Worm (Caenorhabditis elegans) whole organism, L4 larva: ENCODE data around the gene ZC250.5.

Source experiments
- D1046.2 ChIP-seq: fragments of 200-800 bp; sonication (Bioruptor generic); IDR thresholded peaks from 2 replicates; pipeline ENCODE4 v1.3.6; 2022; ENCODE audit warnings: missing genetic modification characterization, missing compliant biosample characterization
- F37D6.2 ChIP-seq: sonication (generic microtip); optimal IDR thresholded peaks from 2 replicates; lab custom pipeline; 2016; ENCODE audit warnings: mild to moderate bottlenecking, missing genetic modification characterization, missing compliant biosample characterization
- F44E2.7 ChIP-seq: fragments of 200-800 bp; sonication (Bioruptor generic); IDR thresholded peaks from 2 replicates; pipeline ENCODE4 v2.1.2; 2022; ENCODE audit warnings: missing genetic modification characterization, missing compliant biosample characterization
- F49E8.2 ChIP-seq: sonication (generic microtip); optimal IDR thresholded peaks from 2 replicates; lab custom pipeline; 2016; ENCODE audit warnings: missing compliant biosample characterization, mild to moderate bottlenecking, missing genetic modification characterization, borderline replicate concordance
- R02D3.7 ChIP-seq: fragments of 150-350 bp; sonication (generic microtip); optimal IDR thresholded peaks from 3 replicates; lab custom pipeline; 2014; ENCODE audit warnings: missing biosample characterization, missing genetic modification characterization
- T26A8.4 ChIP-seq: fragments of 200-800 bp; sonication (Bioruptor generic); IDR thresholded peaks from 2 replicates; pipeline ENCODE4 v1.3.6; 2022; ENCODE audit warnings: missing genetic modification characterization, missing compliant biosample characterization
- Y48G9A.11 ChIP-seq: fragments of 200-800 bp; sonication (Bioruptor generic); IDR thresholded peaks from 2 replicates; pipeline ENCODE4 v1.3.6; 2022; ENCODE audit warnings: missing genetic modification reagents, missing genetic modification characterization, missing compliant biosample characterization
- Y75B8A.6 ChIP-seq: fragments of 200-800 bp; sonication (Bioruptor generic); IDR thresholded peaks from 2 replicates; pipeline ENCODE4 v1.3.6; 2022; ENCODE audit warnings: missing genetic modification reagents, missing genetic modification characterization, missing compliant biosample characterization
- ZK546.5 ChIP-seq, 2 experiments: sonication (generic microtip); optimal IDR thresholded peaks; 2 replicates each; lab custom pipeline; 2017; ENCODE audit warnings: missing biosample characterization in 2 of 2, missing genetic modification characterization in 2 of 2
- aly-2 ChIP-seq: sonication (generic microtip); optimal IDR thresholded peaks from 2 replicates; lab custom pipeline; 2018; ENCODE audit warnings: missing biosample characterization, missing genetic modification characterization
- ama-1 ChIP-seq: fragments of 150-350 bp; optimal IDR thresholded peaks from 2 replicates; lab custom pipeline; 2014; ENCODE audit warnings: inconsistent platforms, mixed read lengths
- ceh-28 ChIP-seq: fragments of 150-350 bp; optimal IDR thresholded peaks from 2 replicates; lab custom pipeline; 2014; ENCODE audit warnings: missing biosample characterization, missing genetic modification reagents, missing genetic modification characterization
- ceh-62 ChIP-seq: sonication (generic microtip); optimal IDR thresholded peaks from 2 replicates; lab custom pipeline; 2017; ENCODE audit warnings: missing biosample characterization, missing genetic modification characterization
- ceh-82 ChIP-seq: sonication (generic microtip); optimal IDR thresholded peaks from 2 replicates; lab custom pipeline; 2017; ENCODE audit warnings: missing biosample characterization, missing genetic modification characterization
- ces-1 ChIP-seq: fragments of 150-350 bp; sonication (generic microtip); optimal IDR thresholded peaks from 4 replicates; lab custom pipeline; 2014; ENCODE audit warnings: missing biosample characterization, missing genetic modification reagents, missing genetic modification characterization
- dmd-6 ChIP-seq: fragments of 200-800 bp; sonication (Bioruptor generic); IDR thresholded peaks from 2 replicates; pipeline ENCODE4 v1.3.6; 2022; ENCODE audit warnings: missing genetic modification reagents, missing genetic modification characterization, missing compliant biosample characterization
- dmd-9 ChIP-seq: fragments of 200-800 bp; sonication (Bioruptor generic); IDR thresholded peaks from 2 replicates; pipeline ENCODE4 v1.3.6; 2022; ENCODE audit warnings: missing genetic modification reagents, missing genetic modification characterization, missing compliant biosample characterization
- dpl-1 ChIP-seq: fragments of 150-350 bp; optimal IDR thresholded peaks from 2 replicates; lab custom pipeline; 2014; ENCODE audit warnings: missing biosample characterization, missing genetic modification reagents, missing genetic modification characterization
- egl-27 ChIP-seq: sonication (generic microtip); optimal IDR thresholded peaks from 3 replicates; lab custom pipeline; 2017; ENCODE audit warnings: missing biosample characterization, missing genetic modification reagents, missing genetic modification characterization
- egl-43 ChIP-seq: fragments of 200-800 bp; sonication (Bioruptor generic); IDR thresholded peaks from 2 replicates; pipeline ENCODE4 v1.3.6; 2022; ENCODE audit warnings: missing genetic modification reagents, missing genetic modification characterization, missing compliant biosample characterization
- fkh-10 ChIP-seq: fragments of 150-350 bp; optimal IDR thresholded peaks from 2 replicates; lab custom pipeline; 2014; ENCODE audit warnings: missing biosample characterization, missing genetic modification reagents, missing genetic modification characterization
- fos-1 ChIP-seq: fragments of 150-350 bp; optimal IDR thresholded peaks from 2 replicates; lab custom pipeline; 2014; ENCODE audit warnings: missing biosample characterization, missing genetic modification characterization
- hif-1 ChIP-seq, 2 experiments: sonication (generic microtip); optimal IDR thresholded peaks; 2 replicates each; lab custom pipeline; 2016 to 2017; ENCODE audit warnings: missing compliant biosample characterization in 2 of 2, missing genetic modification characterization in 2 of 2, missing genetic modification reagents in 2 of 2, missing genotype in 2 of 2, mild to moderate bottlenecking in 1 of 2
- hlh-11 ChIP-seq: fragments of 200-800 bp; sonication (Bioruptor generic); optimal IDR thresholded peaks from 2 replicates; lab custom pipeline; 2018; ENCODE audit warnings: mild to moderate bottlenecking, missing genetic modification characterization, missing compliant biosample characterization
- hlh-30 ChIP-seq: sonication (generic microtip); optimal IDR thresholded peaks from 2 replicates; lab custom pipeline; 2017; ENCODE audit warnings: antibody characterized with exemption, mild to moderate bottlenecking, missing genetic modification characterization, missing compliant biosample characterization; ENCODE audit not compliant: insufficient read depth
- hmg-1.1 ChIP-seq: fragments of 200-800 bp; sonication (Bioruptor generic); IDR thresholded peaks from 2 replicates; pipeline ENCODE4 v1.3.6; 2022; ENCODE audit warnings: missing genetic modification reagents, missing genetic modification characterization, missing compliant biosample characterization
- jun-1 ChIP-seq: fragments of 150-350 bp; optimal IDR thresholded peaks from 2 replicates; lab custom pipeline; 2014; ENCODE audit warnings: missing biosample characterization, missing genetic modification reagents, missing genetic modification characterization
- lin-29 ChIP-seq: fragments of 200-800 bp; sonication (Bioruptor generic); IDR thresholded peaks from 2 replicates; pipeline ENCODE4 v1.3.6; 2022; ENCODE audit warnings: missing genetic modification reagents, missing genetic modification characterization, missing compliant biosample characterization
- lin-38 ChIP-seq: fragments of 200-800 bp; sonication (Bioruptor generic); IDR thresholded peaks from 2 replicates; pipeline ENCODE4 v1.3.6; 2022; ENCODE audit warnings: missing genetic modification reagents, missing genetic modification characterization, missing compliant biosample characterization
- madf-5 ChIP-seq, 2 experiments: fragments of 200-800 bp; sonication (Bioruptor generic); IDR thresholded peaks; 2 replicates each; pipeline ENCODE4 v1.3.6; 2022; ENCODE audit warnings: missing compliant biosample characterization in 2 of 2, missing genetic modification characterization in 2 of 2
- madf-9 ChIP-seq: fragments of 200-800 bp; sonication (Bioruptor generic); conservative IDR thresholded peaks from 2 replicates; pipeline ENCODE4 v1.3.6; 2022; ENCODE audit warnings: missing genetic modification reagents, missing genetic modification characterization, missing compliant biosample characterization
- mes-2 ChIP-seq: sonication (generic microtip); optimal IDR thresholded peaks from 2 replicates; lab custom pipeline; 2016; ENCODE audit warnings: missing genotype, mild to moderate bottlenecking, missing genetic modification characterization, missing compliant biosample characterization; ENCODE audit not compliant: poor library complexity, severe bottlenecking
- mxl-3 ChIP-seq: fragments of 200-800 bp; sonication (Bioruptor generic); optimal IDR thresholded peaks from 2 replicates; lab custom pipeline; 2018; ENCODE audit warnings: mild to moderate bottlenecking, missing genetic modification characterization, missing compliant biosample characterization
- nhr-10 ChIP-seq: fragments of 150-350 bp; optimal IDR thresholded peaks from 2 replicates; lab custom pipeline; 2014; ENCODE audit warnings: missing biosample characterization, missing genetic modification characterization
- nhr-102 ChIP-seq: sonication (generic microtip); optimal IDR thresholded peaks from 2 replicates; lab custom pipeline; 2016; ENCODE audit warnings: mild to moderate bottlenecking, missing genetic modification characterization, moderate library complexity, missing compliant biosample characterization
- nhr-25 ChIP-seq: sonication (generic microtip); optimal IDR thresholded peaks from 2 replicates; lab custom pipeline; 2017; ENCODE audit warnings: missing genetic modification characterization, mild to moderate bottlenecking, missing compliant biosample characterization, antibody characterized with exemption, moderate library complexity, borderline replicate concordance; ENCODE audit not compliant: insufficient read depth
- nhr-28 ChIP-seq: fragments of 150-350 bp; optimal IDR thresholded peaks from 2 replicates; lab custom pipeline; 2014; ENCODE audit warnings: missing biosample characterization, missing genetic modification characterization
- nhr-48 ChIP-seq: sonication (generic microtip); optimal IDR thresholded peaks from 2 replicates; lab custom pipeline; 2016; ENCODE audit warnings: mild to moderate bottlenecking, missing genetic modification characterization, missing compliant biosample characterization
- nhr-76 ChIP-seq: fragments of 150-350 bp; optimal IDR thresholded peaks from 2 replicates; lab custom pipeline; 2014; ENCODE audit warnings: missing biosample characterization, missing genetic modification characterization
- php-3 ChIP-seq: fragments of 200-800 bp; sonication (Bioruptor generic); IDR thresholded peaks from 2 replicates; pipeline ENCODE4 v1.3.6; 2022; ENCODE audit warnings: missing genetic modification reagents, missing genetic modification characterization, missing compliant biosample characterization
- pqm-1 ChIP-seq: sonication (generic microtip); optimal IDR thresholded peaks from 2 replicates; lab custom pipeline; 2017; ENCODE audit warnings: missing biosample characterization, missing genetic modification characterization
- saeg-2 ChIP-seq: fragments of 200-800 bp; sonication (Bioruptor generic); IDR thresholded peaks from 2 replicates; pipeline ENCODE4 v1.3.6; 2022; ENCODE audit warnings: missing genetic modification reagents, missing genetic modification characterization, missing compliant biosample characterization
- skn-1 ChIP-seq: fragments of 150-350 bp; optimal IDR thresholded peaks from 2 replicates; lab custom pipeline; 2014; ENCODE audit warnings: missing biosample characterization, missing genetic modification characterization
- snpc-4 ChIP-seq: fragments of 150-350 bp; optimal IDR thresholded peaks from 2 replicates; lab custom pipeline; 2014; ENCODE audit warnings: missing biosample characterization, missing genetic modification characterization
- spr-3 ChIP-seq: fragments of 200-800 bp; sonication (Bioruptor generic); optimal IDR thresholded peaks from 2 replicates; lab custom pipeline; 2018; ENCODE audit warnings: mild to moderate bottlenecking, missing genetic modification characterization, missing compliant biosample characterization
- tra-1 ChIP-seq: fragments of 200-800 bp; sonication (Bioruptor generic); IDR thresholded peaks from 2 replicates; pipeline ENCODE4 v1.3.6; 2022; ENCODE audit warnings: missing genetic modification reagents, missing genetic modification characterization, missing compliant biosample characterization
- unc-130 ChIP-seq: sonication (generic microtip); optimal IDR thresholded peaks from 2 replicates; lab custom pipeline; 2016; ENCODE audit warnings: missing genetic modification reagents, missing genetic modification characterization, missing compliant biosample characterization
- unc-39 ChIP-seq: sonication (generic microtip); optimal IDR thresholded peaks from 2 replicates; lab custom pipeline; 2017; ENCODE audit warnings: missing biosample characterization, missing genetic modification characterization
- vab-7 ChIP-seq: fragments of 200-800 bp; sonication (Bioruptor generic); IDR thresholded peaks from 2 replicates; pipeline ENCODE4 v1.3.6; 2022; ENCODE audit warnings: missing genetic modification reagents, missing genetic modification characterization, missing compliant biosample characterization
- zag-1 ChIP-seq: fragments of 150-350 bp; optimal IDR thresholded peaks from 2 replicates; lab custom pipeline; 2014; ENCODE audit warnings: missing biosample characterization, missing genetic modification characterization
- zfp-3 ChIP-seq: fragments of 200-800 bp; sonication (Bioruptor generic); conservative IDR thresholded peaks from 2 replicates; pipeline ENCODE4 v1.3.6; 2022; ENCODE audit warnings: missing genetic modification reagents, missing genetic modification characterization, missing compliant biosample characterization
- ztf-7 ChIP-seq: fragments of 150-350 bp; optimal IDR thresholded peaks from 2 replicates; lab custom pipeline; 2014; ENCODE audit warnings: missing biosample characterization, missing genetic modification characterization

The ZC250.5 gene

DNA sequence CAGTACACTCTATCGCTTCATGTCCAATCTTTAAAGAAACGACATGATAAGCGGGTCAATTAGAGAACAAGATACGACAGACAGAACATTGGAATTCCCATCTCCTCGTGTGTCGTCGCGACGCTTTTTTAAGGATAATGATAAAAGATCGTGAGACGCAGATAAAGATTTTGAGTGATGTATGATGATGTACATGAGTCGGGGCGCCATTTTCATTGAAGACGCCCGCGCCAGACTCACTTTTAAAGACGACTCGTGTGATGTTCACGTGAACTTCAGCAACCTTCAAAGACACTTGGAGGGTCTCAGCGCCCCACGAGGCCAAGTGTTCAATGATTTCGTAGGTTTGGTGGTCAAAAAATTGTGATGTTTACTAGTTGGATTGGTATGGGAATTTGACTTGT lies 37.3 kb upstream of the ZC250.5 start (continued):
- no peak for TF ChIP-seq F49E8.2 (tag; lab: Kevin White, UChicago)
- peak; percentile 86 for TF ChIP-seq dmd-6
- no peak for TF ChIP-seq fos-1 (tag; lab: Kevin White, UChicago)
- TF ChIP-seq hmg-1.1: 0 out of 2 replicates have a peak, but pooled peaks have one; percentile 11
- no peak for TF ChIP-seq lin-29
- TF ChIP-seq mxl-3 (GFP tag; lab: Kevin White, UChicago): peak; percentile 82
- peak; percentile 30 for TF ChIP-seq dpl-1 (GFP tag; lab: Kevin White, UChicago)
- TF ChIP-seq ceh-82 (tag; lab: Kevin White, UChicago): no peak
- TF ChIP-seq ztf-7: peak; percentile 17
- no peak for TF ChIP-seq egl-43 (GFP tag; lab: Robert Waterston, UW)
- no peak for TF ChIP-seq zag-1
- no peak for TF ChIP-seq skn-1 (tag; lab: Kevin White, UChicago)
- TF ChIP-seq nhr-76 (tag; lab: Kevin White, UChicago): no peak
- TF ChIP-seq ceh-28 (tag; lab: Kevin White, UChicago): no peak
- no peak for TF ChIP-seq jun-1
- no peak for TF ChIP-seq snpc-4 (tag; lab: Kevin White, UChicago)
- TF ChIP-seq zfp-3: no peak
- TF ChIP-seq D1046.2 (GFP tag; lab: Robert Waterston, UW): no peak
- TF ChIP-seq nhr-28 (tag; lab: Kevin White, UChicago): peak; percentile 81
- no peak for TF ChIP-seq ama-1 (lab: Kevin White, UChicago)
- TF ChIP-seq mes-2: no peak
- TF ChIP-seq fkh-10 (GFP tag; lab: Kevin White, UChicago): no peak
- no peak for TF ChIP-seq saeg-2 (GFP tag; lab: Robert Waterston, UW)
- peak; percentile 40; the same call in 1 of the 2 replicates for TF ChIP-seq tra-1 (GFP tag; lab: Robert Waterston, UW)
- peak; percentile 91 for TF ChIP-seq hlh-30 (tag; lab: Kevin White, UChicago)
- TF ChIP-seq nhr-10: peak; percentile 79
- no peak for TF ChIP-seq dmd-9 (GFP tag; lab: Robert Waterston, UW)
- TF ChIP-seq nhr-25 (tag; lab: Kevin White, UChicago): peak; percentile 64
- TF ChIP-seq hif-1 (tag; optimal IDR thresholded peaks at IDR 0.05; lab: Kevin White, UChicago): peak; percentile 6 to 21
- no peak for TF ChIP-seq egl-27
- peak; percentile 33 for TF ChIP-seq pqm-1 (tag; lab: Kevin White, UChicago)
- no peak for TF ChIP-seq Y75B8A.6 (GFP tag; lab: Robert Waterston, UW)
- peak; percentile 46 for TF ChIP-seq T26A8.4
- TF ChIP-seq R02D3.7: no peak
- no peak for TF ChIP-seq Y48G9A.11 (GFP tag; lab: Robert Waterston, UW)
- TF ChIP-seq vab-7 (GFP tag; lab: Robert Waterston, UW): no peak
- no peak for TF ChIP-seq ceh-62 (tag; lab: Kevin White, UChicago)
- TF ChIP-seq spr-3 (GFP tag; lab: Kevin White, UChicago): no peak
- no peak for TF ChIP-seq madf-9 (GFP tag; lab: Robert Waterston, UW)
- TF ChIP-seq nhr-102 (tag; lab: Kevin White, UChicago): peak; percentile 78
- no peak for TF ChIP-seq unc-130 (GFP tag; lab: Kevin White, UChicago)
- TF ChIP-seq ZK546.5 (tag; optimal IDR thresholded peaks at IDR 0.05; lab: Kevin White, UChicago): no peak
- peak; percentile 94 for TF ChIP-seq nhr-48 (tag; lab: Kevin White, UChicago)
- TF ChIP-seq hlh-11 (tag; lab: Kevin White, UChicago): peak; percentile 98
- no peak for TF ChIP-seq madf-5 (GFP tag; IDR thresholded peaks at IDR 0.05; lab: Robert Waterston, UW)
- TF ChIP-seq ces-1 (GFP tag; lab: Kevin White, UChicago): no peak
- peak; percentile 61; the same call in 1 of the 2 replicates for TF ChIP-seq php-3
- TF ChIP-seq aly-2 (tag; lab: Kevin White, UChicago): no peak
- no peak for TF ChIP-seq unc-39 (tag; lab: Kevin White, UChicago)
- TF ChIP-seq lin-38 (GFP tag; lab: Robert Waterston, UW): peak; percentile 32; the same call in 1 of the 2 replicates
- TF ChIP-seq F37D6.2 (tag; lab: Kevin White, UChicago): no peak
- no peak for TF ChIP-seq F44E2.7 (GFP tag; lab: Robert Waterston, UW)
